Worm (Caenorhabditis elegans) whole organism, midembryonic: ENCODE data around the gene oac-15.

Source experiments
- T22C8.4 ChIP-seq: fragments of 200-800 bp; sonication (Bioruptor generic); IDR thresholded peaks from 2 replicates; pipeline ENCODE4 v1.3.6; 2022; ENCODE audit warnings: missing genetic modification characterization, missing compliant biosample characterization
- flt-1 ChIP-seq: fragments of 200-800 bp; sonication (Bioruptor generic); IDR thresholded peaks from 2 replicates; pipeline ENCODE4 v1.3.6; 2022; ENCODE audit warnings: missing genetic modification characterization, missing compliant biosample characterization
- klf-2 ChIP-seq: fragments of 200-800 bp; sonication (Bioruptor generic); conservative IDR thresholded peaks from 2 replicates; pipeline ENCODE4 v1.3.6; 2022; ENCODE audit warnings: missing genetic modification reagents, missing genetic modification characterization, missing compliant biosample characterization
- ref-1 ChIP-seq: fragments of 200-800 bp; sonication (Bioruptor generic); conservative IDR thresholded peaks from 2 replicates; pipeline ENCODE4 v1.3.6; 2022; ENCODE audit warnings: missing genetic modification reagents, missing genetic modification characterization, missing compliant biosample characterization
- tab-1 ChIP-seq: fragments of 200-800 bp; sonication (Bioruptor generic); IDR thresholded peaks from 2 replicates; pipeline ENCODE4 v1.3.6; 2022; ENCODE audit warnings: missing genetic modification characterization, missing compliant biosample characterization
- ztf-23 ChIP-seq: fragments of 200-800 bp; sonication (Bioruptor generic); IDR thresholded peaks from 2 replicates; pipeline ENCODE4 v1.3.6; 2022; ENCODE audit warnings: missing genetic modification reagents, missing genetic modification characterization, missing compliant biosample characterization
- ztf-29 ChIP-seq: fragments of 200-800 bp; sonication (Bioruptor generic); IDR thresholded peaks from 2 replicates; pipeline ENCODE4 v1.3.6; 2022; ENCODE audit warnings: missing genetic modification reagents, missing genetic modification characterization, missing compliant biosample characterization

- TF ChIP-seq ref-1 (GFP tag; lab: Robert Waterston, UW) (no peak), tab-1 (GFP tag; lab: Robert Waterston, UW) (no peak), ztf-23 (GFP tag; lab: Robert Waterston, UW) (no peak), flt-1 (GFP tag; lab: Robert Waterston, UW) (no peak), klf-2 (GFP tag; lab: Robert Waterston, UW) (no peak), ztf-29 (GFP tag; lab: Robert Waterston, UW) (no peak), T22C8.4 (GFP tag; lab: Robert Waterston, UW) (no peak)
These were observed 46.0 kb downstream of the oac-15 start, which contains the start of gene F10A3.12 for ce11 chrV:16163719-16164118.
